Worm (Caenorhabditis elegans) whole organism, L4 larva: Measurements from ENCODE around the gene aat-3.

Experiments
- D1046.2 ChIP-seq: fragments of 200-800 bp; sonication (Bioruptor generic); IDR thresholded peaks from 2 replicates; pipeline ENCODE4 v1.3.6; 2022; ENCODE audit warnings: missing genetic modification characterization, missing compliant biosample characterization
- F44E2.7 ChIP-seq: fragments of 200-800 bp; sonication (Bioruptor generic); IDR thresholded peaks from 2 replicates; pipeline ENCODE4 v2.1.2; 2022; ENCODE audit warnings: missing genetic modification characterization, missing compliant biosample characterization
- R02D3.7 ChIP-seq: fragments of 150-350 bp; sonication (generic microtip); optimal IDR thresholded peaks from 3 replicates; lab custom pipeline; 2014; ENCODE audit warnings: missing biosample characterization, missing genetic modification characterization
- T20F7.1 ChIP-seq: fragments of 200-800 bp; sonication (Bioruptor generic); optimal IDR thresholded peaks from 2 replicates; lab custom pipeline; 2018; ENCODE audit warnings: mild to moderate bottlenecking, missing genetic modification characterization, missing compliant biosample characterization
- T26A8.4 ChIP-seq: fragments of 200-800 bp; sonication (Bioruptor generic); IDR thresholded peaks from 2 replicates; pipeline ENCODE4 v1.3.6; 2022; ENCODE audit warnings: missing genetic modification characterization, missing compliant biosample characterization
- Y48G9A.11 ChIP-seq: fragments of 200-800 bp; sonication (Bioruptor generic); IDR thresholded peaks from 2 replicates; pipeline ENCODE4 v1.3.6; 2022; ENCODE audit warnings: missing genetic modification reagents, missing genetic modification characterization, missing compliant biosample characterization
- aha-1 ChIP-seq: fragments of 150-350 bp; peaks from one replicate; lab custom pipeline; 2014; ENCODE audit warnings: missing biosample characterization, missing genetic modification characterization
- aly-2 ChIP-seq: sonication (generic microtip); optimal IDR thresholded peaks from 2 replicates; lab custom pipeline; 2018; ENCODE audit warnings: missing biosample characterization, missing genetic modification characterization
- ceh-44 ChIP-seq: fragments of 200-800 bp; sonication (Bioruptor generic); IDR thresholded peaks from 2 replicates; pipeline ENCODE4 v1.3.6; 2022; ENCODE audit warnings: missing genetic modification reagents, missing genetic modification characterization, missing compliant biosample characterization
- daf-16 ChIP-seq, 3 experiments: sonication (generic microtip); optimal IDR thresholded peaks; 2 replicates each; lab custom pipeline; 2016 to 2017; ENCODE audit warnings: missing genetic modification characterization in 3 of 3, missing genetic modification reagents in 3 of 3, mild to moderate bottlenecking in 2 of 3, missing compliant biosample characterization in 2 of 3, missing biosample characterization in 1 of 3, moderate library complexity in 1 of 3
- daf-19 ChIP-seq: fragments of 200-800 bp; sonication (Bioruptor generic); conservative IDR thresholded peaks from 2 replicates; pipeline ENCODE4 v1.3.6; 2022; ENCODE audit warnings: missing genetic modification characterization, missing compliant biosample characterization
- daf-8 ChIP-seq: fragments of 200-800 bp; sonication (Bioruptor generic); IDR thresholded peaks from 2 replicates; pipeline ENCODE4 v1.3.6; 2022; ENCODE audit warnings: missing genetic modification characterization, missing compliant biosample characterization
- dmd-6 ChIP-seq: fragments of 200-800 bp; sonication (Bioruptor generic); IDR thresholded peaks from 2 replicates; pipeline ENCODE4 v1.3.6; 2022; ENCODE audit warnings: missing genetic modification reagents, missing genetic modification characterization, missing compliant biosample characterization
- dmd-8 ChIP-seq: fragments of 200-800 bp; sonication (Bioruptor generic); IDR thresholded peaks from 2 replicates; pipeline ENCODE4 v1.3.6; 2022; ENCODE audit warnings: missing genetic modification characterization, missing compliant biosample characterization
- dmd-9 ChIP-seq: fragments of 200-800 bp; sonication (Bioruptor generic); IDR thresholded peaks from 2 replicates; pipeline ENCODE4 v1.3.6; 2022; ENCODE audit warnings: missing genetic modification reagents, missing genetic modification characterization, missing compliant biosample characterization
- dpl-1 ChIP-seq: fragments of 150-350 bp; optimal IDR thresholded peaks from 2 replicates; lab custom pipeline; 2014; ENCODE audit warnings: missing biosample characterization, missing genetic modification reagents, missing genetic modification characterization
- hlh-11 ChIP-seq: fragments of 200-800 bp; sonication (Bioruptor generic); optimal IDR thresholded peaks from 2 replicates; lab custom pipeline; 2018; ENCODE audit warnings: mild to moderate bottlenecking, missing genetic modification characterization, missing compliant biosample characterization
- hmg-1.1 ChIP-seq: fragments of 200-800 bp; sonication (Bioruptor generic); IDR thresholded peaks from 2 replicates; pipeline ENCODE4 v1.3.6; 2022; ENCODE audit warnings: missing genetic modification reagents, missing genetic modification characterization, missing compliant biosample characterization
- jun-1 ChIP-seq: fragments of 150-350 bp; optimal IDR thresholded peaks from 2 replicates; lab custom pipeline; 2014; ENCODE audit warnings: missing biosample characterization, missing genetic modification reagents, missing genetic modification characterization
- lin-13 ChIP-seq: fragments of 150-350 bp; optimal IDR thresholded peaks from 2 replicates; lab custom pipeline; 2014; ENCODE audit warnings: missing biosample characterization, missing genetic modification reagents, missing genetic modification characterization
- lin-38 ChIP-seq: fragments of 200-800 bp; sonication (Bioruptor generic); IDR thresholded peaks from 2 replicates; pipeline ENCODE4 v1.3.6; 2022; ENCODE audit warnings: missing genetic modification reagents, missing genetic modification characterization, missing compliant biosample characterization
- lsy-2 ChIP-seq, 2 experiments: fragments of 150-350 bp in 1 of 2; sonication (generic microtip) in 1 of 2; optimal IDR thresholded peaks; 2 replicates each; lab custom pipeline; 2014 to 2017; ENCODE audit warnings: missing biosample characterization in 2 of 2, missing genetic modification characterization in 2 of 2
- madf-5 ChIP-seq, 2 experiments: fragments of 200-800 bp; sonication (Bioruptor generic); IDR thresholded peaks; 2 replicates each; pipeline ENCODE4 v1.3.6; 2022; ENCODE audit warnings: missing compliant biosample characterization in 2 of 2, missing genetic modification characterization in 2 of 2
- mdt-29 ChIP-seq: fragments of 200-800 bp; sonication (Bioruptor generic); IDR thresholded peaks from 2 replicates; pipeline ENCODE4 v1.3.6; 2022; ENCODE audit warnings: missing genetic modification reagents, missing genetic modification characterization, missing compliant biosample characterization
- mes-2 ChIP-seq: sonication (generic microtip); optimal IDR thresholded peaks from 2 replicates; lab custom pipeline; 2016; ENCODE audit warnings: missing genotype, mild to moderate bottlenecking, missing genetic modification characterization, missing compliant biosample characterization; ENCODE audit not compliant: poor library complexity, severe bottlenecking
- mxl-3 ChIP-seq: fragments of 200-800 bp; sonication (Bioruptor generic); optimal IDR thresholded peaks from 2 replicates; lab custom pipeline; 2018; ENCODE audit warnings: mild to moderate bottlenecking, missing genetic modification characterization, missing compliant biosample characterization
- nhr-102 ChIP-seq: sonication (generic microtip); optimal IDR thresholded peaks from 2 replicates; lab custom pipeline; 2016; ENCODE audit warnings: mild to moderate bottlenecking, missing genetic modification characterization, moderate library complexity, missing compliant biosample characterization
- nhr-25 ChIP-seq: sonication (generic microtip); optimal IDR thresholded peaks from 2 replicates; lab custom pipeline; 2017; ENCODE audit warnings: missing genetic modification characterization, mild to moderate bottlenecking, missing compliant biosample characterization, antibody characterized with exemption, moderate library complexity, borderline replicate concordance; ENCODE audit not compliant: insufficient read depth
- nhr-41 ChIP-seq: fragments of 200-800 bp; sonication (Bioruptor generic); IDR thresholded peaks from 2 replicates; pipeline ENCODE4 v1.3.6; 2022; ENCODE audit warnings: missing genetic modification reagents, missing genetic modification characterization, missing compliant biosample characterization
- nhr-6 ChIP-seq: fragments of 150-350 bp; optimal IDR thresholded peaks from 2 replicates; lab custom pipeline; 2014; ENCODE audit warnings: missing biosample characterization, missing genetic modification characterization
- nhr-76 ChIP-seq: fragments of 150-350 bp; optimal IDR thresholded peaks from 2 replicates; lab custom pipeline; 2014; ENCODE audit warnings: missing biosample characterization, missing genetic modification characterization
- php-3 ChIP-seq: fragments of 200-800 bp; sonication (Bioruptor generic); IDR thresholded peaks from 2 replicates; pipeline ENCODE4 v1.3.6; 2022; ENCODE audit warnings: missing genetic modification reagents, missing genetic modification characterization, missing compliant biosample characterization
- pqm-1 ChIP-seq: sonication (generic microtip); optimal IDR thresholded peaks from 2 replicates; lab custom pipeline; 2017; ENCODE audit warnings: missing biosample characterization, missing genetic modification characterization
- saeg-2 ChIP-seq: fragments of 200-800 bp; sonication (Bioruptor generic); IDR thresholded peaks from 2 replicates; pipeline ENCODE4 v1.3.6; 2022; ENCODE audit warnings: missing genetic modification reagents, missing genetic modification characterization, missing compliant biosample characterization
- set-16 ChIP-seq: fragments of 200-800 bp; sonication (Bioruptor generic); IDR thresholded peaks from 2 replicates; pipeline ENCODE4 v1.3.6; 2022; ENCODE audit warnings: missing genetic modification reagents, missing genetic modification characterization, missing compliant biosample characterization
- skn-1 ChIP-seq: fragments of 150-350 bp; optimal IDR thresholded peaks from 2 replicates; lab custom pipeline; 2014; ENCODE audit warnings: missing biosample characterization, missing genetic modification characterization
- snpc-1.2 ChIP-seq: fragments of 200-800 bp; sonication (Bioruptor generic); IDR thresholded peaks from 2 replicates; pipeline ENCODE4 v1.3.6; 2022; ENCODE audit warnings: missing genetic modification reagents, missing genetic modification characterization, missing compliant biosample characterization
- spr-1 ChIP-seq: sonication (generic microtip); optimal IDR thresholded peaks from 2 replicates; lab custom pipeline; 2016; ENCODE audit warnings: mild to moderate bottlenecking, missing genetic modification characterization, missing compliant biosample characterization
- tag-97 ChIP-seq: fragments of 200-800 bp; sonication (Bioruptor generic); IDR thresholded peaks from 2 replicates; pipeline ENCODE4 v1.3.6; 2022; ENCODE audit warnings: missing genetic modification characterization, missing compliant biosample characterization
- unc-130 ChIP-seq: sonication (generic microtip); optimal IDR thresholded peaks from 2 replicates; lab custom pipeline; 2016; ENCODE audit warnings: missing genetic modification reagents, missing genetic modification characterization, missing compliant biosample characterization
- unc-39 ChIP-seq: sonication (generic microtip); optimal IDR thresholded peaks from 2 replicates; lab custom pipeline; 2017; ENCODE audit warnings: missing biosample characterization, missing genetic modification characterization
- unc-62 ChIP-seq, 3 experiments: fragments of 150-350 bp in 1 of 3; sonication (generic microtip); optimal IDR thresholded peaks in 2 of 3; peaks in 1 of 3; 1 replicate in 1 of 3; 2 replicates in 2 of 3; lab custom pipeline; 2014 to 2017; ENCODE audit warnings: missing biosample characterization in 3 of 3, missing genetic modification characterization in 3 of 3, missing genetic modification reagents in 3 of 3, missing genotype in 1 of 3
- zag-1 ChIP-seq: fragments of 150-350 bp; optimal IDR thresholded peaks from 2 replicates; lab custom pipeline; 2014; ENCODE audit warnings: missing biosample characterization, missing genetic modification characterization
- zfp-3 ChIP-seq: fragments of 200-800 bp; sonication (Bioruptor generic); conservative IDR thresholded peaks from 2 replicates; pipeline ENCODE4 v1.3.6; 2022; ENCODE audit warnings: missing genetic modification reagents, missing genetic modification characterization, missing compliant biosample characterization
- zip-11 ChIP-seq: fragments of 200-800 bp; sonication (Bioruptor generic); IDR thresholded peaks from 2 replicates; pipeline ENCODE4 v1.3.6; 2022; ENCODE audit warnings: missing genetic modification characterization, missing compliant biosample characterization
- zip-2 ChIP-seq: fragments of 150-350 bp; optimal IDR thresholded peaks from 2 replicates; lab custom pipeline; 2014; ENCODE audit warnings: missing biosample characterization, missing genetic modification characterization
- ztf-11 ChIP-seq: fragments of 150-350 bp; optimal IDR thresholded peaks from 2 replicates; lab custom pipeline; 2014; ENCODE audit warnings: missing biosample characterization, missing genetic modification characterization

The aat-3 gene

DNA sequence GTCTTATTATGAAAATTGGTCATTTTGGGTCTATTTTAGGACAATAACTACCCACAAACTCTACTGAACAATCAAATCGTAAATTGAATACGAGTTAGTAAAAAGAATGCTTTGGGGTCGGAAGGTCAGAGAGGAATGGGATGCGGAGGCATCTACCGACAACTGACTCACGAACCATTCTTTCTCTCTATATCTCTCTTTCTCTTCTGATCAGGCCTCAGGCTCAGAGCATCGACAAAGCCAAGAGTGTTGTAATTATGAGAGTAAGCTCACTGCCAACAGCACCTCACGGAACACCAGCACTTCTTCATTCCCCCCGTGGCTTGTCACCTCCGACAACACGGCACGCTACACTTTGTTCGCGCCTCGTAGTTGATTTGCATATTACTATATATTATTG is 31.6 kb upstream of the aat-3 start:
- TF ChIP-seq php-3 (no peak), snpc-1.2 (no peak), zfp-3 (GFP tag; lab: Robert Waterston, UW) (no peak), daf-16 (GFP tag; optimal IDR thresholded peaks at IDR 0.05; lab: Kevin White, UChicago) (no peak), daf-16 (tag; optimal IDR thresholded peaks at IDR 0.05; lab: Kevin White, UChicago) (no peak), spr-1 (no peak), madf-5 (GFP tag; IDR thresholded peaks at IDR 0.05; lab: Robert Waterston, UW) (no peak), aly-2 (tag; lab: Kevin White, UChicago) (no peak), skn-1 (no peak), T20F7.1 (GFP tag; lab: Kevin White, UChicago) (no peak), set-16 (GFP tag; lab: Robert Waterston, UW) (no peak), mxl-3 (no peak), R02D3.7 (no peak), saeg-2 (GFP tag; lab: Robert Waterston, UW) (no peak)

DNA sequence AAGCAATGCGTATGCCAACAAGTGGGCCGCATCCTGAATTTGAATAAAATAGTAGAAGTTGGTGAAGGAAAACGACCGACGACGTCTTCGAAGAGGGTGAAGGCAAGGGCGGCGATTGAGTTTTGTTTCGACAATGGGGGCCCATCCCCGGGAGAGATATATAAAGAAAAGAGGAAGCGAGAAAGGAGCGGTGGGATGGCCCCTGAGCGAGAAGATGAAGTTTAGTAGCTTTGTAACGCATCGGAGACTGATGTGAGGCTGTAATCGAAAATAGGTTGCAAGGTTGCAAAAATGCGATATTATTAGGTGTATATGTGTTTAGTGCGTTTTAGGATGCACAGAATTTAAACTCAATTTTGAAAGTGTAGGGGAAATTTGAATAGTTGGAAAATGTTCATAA is 29.4 kb upstream of the aat-3 start:
- TF ChIP-seq aha-1 (tag; lab: Kevin White, UChicago): peak; percentile 76
- TF ChIP-seq nhr-102 (tag; lab: Kevin White, UChicago): no peak

DNA sequence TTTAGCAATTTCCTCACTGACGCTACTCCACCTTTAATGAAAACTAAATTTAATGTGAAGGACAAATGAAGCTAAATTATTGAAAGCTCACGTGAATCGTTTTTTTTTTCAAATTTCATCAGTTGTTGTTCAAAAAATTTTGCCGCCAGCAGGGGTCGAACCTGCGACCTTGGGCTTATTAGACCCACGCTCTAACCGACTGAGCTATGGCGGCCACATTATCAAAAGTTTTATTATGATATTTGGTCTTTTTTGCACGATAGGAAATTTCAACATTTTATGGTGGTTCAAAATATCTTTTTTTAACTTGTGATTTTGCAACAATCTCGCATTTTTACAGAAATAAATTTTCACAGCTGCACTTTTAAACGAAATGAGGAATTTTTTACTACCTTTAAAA is 26.0 kb upstream of the aat-3 start:
- TF ChIP-seq set-16 (GFP tag; lab: Robert Waterston, UW): no peak
- TF ChIP-seq daf-19: no peak
- no peak for TF ChIP-seq nhr-76 (tag; lab: Kevin White, UChicago)
- no peak for TF ChIP-seq tag-97
- TF ChIP-seq skn-1: no peak
- TF ChIP-seq hlh-11 (tag; lab: Kevin White, UChicago): no peak
- no peak for TF ChIP-seq aly-2 (tag; lab: Kevin White, UChicago)
- TF ChIP-seq nhr-6: no peak
- 0 out of 2 replicates have a peak, but pooled peaks have one; percentile 15 for TF ChIP-seq Y48G9A.11
- TF ChIP-seq lin-13 (GFP tag; lab: Kevin White, UChicago): no peak
- TF ChIP-seq zag-1 (tag; lab: Kevin White, UChicago): no peak
- TF ChIP-seq lin-38 (GFP tag; lab: Robert Waterston, UW): no peak; the same call in none of the 2 replicates
- no peak for TF ChIP-seq pqm-1 (tag; lab: Kevin White, UChicago)
- peak; percentile 86 for TF ChIP-seq aha-1 (tag; lab: Kevin White, UChicago)
- no peak for TF ChIP-seq lsy-2 (tag; optimal IDR thresholded peaks at IDR 0.05; lab: Kevin White, UChicago)
- no peak for TF ChIP-seq unc-39 (tag; lab: Kevin White, UChicago)
- TF ChIP-seq snpc-1.2: peak; percentile 52; the same call in 1 of the 2 replicates
- TF ChIP-seq zip-2 (tag; lab: Kevin White, UChicago): no peak
- no peak for TF ChIP-seq D1046.2 (GFP tag; lab: Robert Waterston, UW)
- TF ChIP-seq jun-1 (tag; lab: Kevin White, UChicago): no peak
- no peak for TF ChIP-seq unc-130 (GFP tag; lab: Kevin White, UChicago)
- no peak for TF ChIP-seq F44E2.7
- TF ChIP-seq T26A8.4 (GFP tag; lab: Robert Waterston, UW): no peak
- TF ChIP-seq zfp-3 (GFP tag; lab: Robert Waterston, UW): no peak
- no peak for TF ChIP-seq madf-5 (GFP tag; IDR thresholded peaks at IDR 0.05; lab: Robert Waterston, UW)
- TF ChIP-seq nhr-25: no peak
- TF ChIP-seq daf-8: no peak
- no peak for TF ChIP-seq nhr-102 (tag; lab: Kevin White, UChicago)
- TF ChIP-seq mdt-29: no peak
- TF ChIP-seq dpl-1 (GFP tag; lab: Kevin White, UChicago): no peak
- TF ChIP-seq mes-2 (tag; lab: Kevin White, UChicago): no peak
- no peak for TF ChIP-seq unc-62 (GFP tag; optimal IDR thresholded peaks at IDR 0.05 in 1 of 2; lab: Kevin White, UChicago)
- TF ChIP-seq unc-62 (tag; optimal IDR thresholded peaks at IDR 0.05; lab: Kevin White, UChicago): no peak
- TF ChIP-seq dmd-8: no peak
- peak; percentile 32; the same call in 1 of the 2 replicates for TF ChIP-seq ceh-44 (GFP tag; lab: Robert Waterston, UW)
- TF ChIP-seq dmd-6 (GFP tag; lab: Robert Waterston, UW): no peak
- no peak; the same call in 1 of the 2 replicates for TF ChIP-seq nhr-41 (GFP tag; lab: Robert Waterston, UW)
- TF ChIP-seq ztf-11: no peak
- TF ChIP-seq zip-11 (GFP tag; lab: Robert Waterston, UW): no peak
- TF ChIP-seq dmd-9: no peak
- TF ChIP-seq hmg-1.1: no peak
